Fruit fly (Drosophila melanogaster): ENCODE measurements around the gene CG13933.
A peak's percentile ranks its signal among the peaks of the same experiment; 100 is the strongest.

CG13933 gene

dm6 chr3L:1802802-1803201 lies 27.9 kb upstream of the CG13933 start, which contains the start of the genes JTBR and CG42676 (continued):
- TF ChIP-seq bsh (GFP tag; optimal IDR thresholded peaks at IDR 0.05) (no peak), Stat92E (GFP tag; optimal IDR thresholded peaks at IDR 0.05) (peak in 1 of 3 experiments; percentile 21), scrt (GFP tag; optimal IDR thresholded peaks at IDR 0.05) (no peak), NfI (GFP tag; optimal IDR thresholded peaks at IDR 0.05) (no peak), CG12391 (tag; optimal IDR thresholded peaks at IDR 0.05) (peak; percentile 67), jigr1 (GFP tag; IDR thresholded peaks at IDR 0.05) (no peak), CG4282 (GFP tag; optimal IDR thresholded peaks at IDR 0.05) (no peak), CG32767 (GFP tag; IDR thresholded peaks at IDR 0.05) (no peak), gfzf (GFP tag; optimal IDR thresholded peaks at IDR 0.05) (peak; percentile 73), Lhr (GFP tag; optimal IDR thresholded peaks at IDR 0.05) (peak; percentile 75), chinmo (GFP tag; IDR thresholded peaks at IDR 0.05; ENCODE audit: partially characterized antibody) (no peak), wdn (GFP tag; IDR thresholded peaks at IDR 0.05) (no peak), fru (optimal IDR thresholded peaks at IDR 0.05) (no peak), vvl (GFP tag; IDR thresholded peaks at IDR 0.05) (no peak), CG11247 (GFP tag; IDR thresholded peaks at IDR 0.05) (no peak), CG3407 (GFP tag; optimal IDR thresholded peaks at IDR 0.05) (no peak), CG31224 (GFP tag; IDR thresholded peaks at IDR 0.05) (no peak), CG9727 (GFP tag; optimal IDR thresholded peaks at IDR 0.05) (no peak), CG17612 (GFP tag; IDR thresholded peaks at IDR 0.05) (no peak), CG16779 (GFP tag; IDR thresholded peaks at IDR 0.05) (no peak), MBD-R2 (GFP tag; IDR thresholded peaks at IDR 0.05) (peak; percentile 82; the same call in 1 of the 2 replicates), CG15073 (GFP tag; optimal IDR thresholded peaks at IDR 0.05) (no peak), phol (tag; optimal IDR thresholded peaks at IDR 0.05) (peak; percentile 49), lbe (GFP tag; optimal IDR thresholded peaks at IDR 0.05) (no peak), CG4820 (GFP tag; optimal IDR thresholded peaks at IDR 0.05) (no peak), CG13287 (GFP tag; IDR thresholded peaks at IDR 0.05; ENCODE audit: partially characterized antibody) (peak; percentile 73), twi (tag; optimal IDR thresholded peaks at IDR 0.05) (no peak), CG16815 (GFP tag; optimal IDR thresholded peaks at IDR 0.05) (no peak), eve (GFP tag; optimal IDR thresholded peaks at IDR 0.05) (no peak), ac (GFP tag; optimal IDR thresholded peaks at IDR 0.05) (no peak), ranshi (GFP tag; IDR thresholded peaks at IDR 0.05) (no peak), Dad (GFP tag; optimal IDR thresholded peaks at IDR 0.05) (no peak), Asciz (GFP tag; optimal IDR thresholded peaks at IDR 0.05) (no peak), CG1603 (tag; optimal IDR thresholded peaks at IDR 0.05) (no peak), CG34422 (GFP tag; IDR thresholded peaks at IDR 0.05) (no peak), CG15601 (tag; optimal IDR thresholded peaks at IDR 0.05) (no peak), Hr78 (GFP tag; optimal IDR thresholded peaks at IDR 0.05) (no peak), CG1792 (GFP tag; optimal IDR thresholded peaks at IDR 0.05) (no peak), Camta (GFP tag; optimal IDR thresholded peaks at IDR 0.05) (no peak), sug (tag; optimal IDR thresholded peaks at IDR 0.05) (no peak), CG17829 (tag; optimal IDR thresholded peaks at IDR 0.05) (peak; percentile 35), bcd (GFP tag; optimal IDR thresholded peaks at IDR 0.05) (no peak), CG31388 (GFP tag; optimal IDR thresholded peaks at IDR 0.05) (no peak), dan (GFP tag; IDR thresholded peaks at IDR 0.05) (no peak), fd102C (GFP tag; optimal IDR thresholded peaks at IDR 0.05) (no peak), tll (GFP tag; optimal IDR thresholded peaks at IDR 0.05) (no peak), Dbx (GFP tag; IDR thresholded peaks at IDR 0.05) (no peak), CG4360 (GFP tag; IDR thresholded peaks at IDR 0.05) (no peak), Vsx1 (GFP tag; optimal IDR thresholded peaks at IDR 0.05) (no peak), HHEX (GFP tag; optimal IDR thresholded peaks at IDR 0.05) (no peak), dmrt99B (tag; optimal IDR thresholded peaks at IDR 0.05) (no peak)
